Worm (Caenorhabditis elegans): ENCODE results near the gene gss-1.

gss-1 gene

DNA sequence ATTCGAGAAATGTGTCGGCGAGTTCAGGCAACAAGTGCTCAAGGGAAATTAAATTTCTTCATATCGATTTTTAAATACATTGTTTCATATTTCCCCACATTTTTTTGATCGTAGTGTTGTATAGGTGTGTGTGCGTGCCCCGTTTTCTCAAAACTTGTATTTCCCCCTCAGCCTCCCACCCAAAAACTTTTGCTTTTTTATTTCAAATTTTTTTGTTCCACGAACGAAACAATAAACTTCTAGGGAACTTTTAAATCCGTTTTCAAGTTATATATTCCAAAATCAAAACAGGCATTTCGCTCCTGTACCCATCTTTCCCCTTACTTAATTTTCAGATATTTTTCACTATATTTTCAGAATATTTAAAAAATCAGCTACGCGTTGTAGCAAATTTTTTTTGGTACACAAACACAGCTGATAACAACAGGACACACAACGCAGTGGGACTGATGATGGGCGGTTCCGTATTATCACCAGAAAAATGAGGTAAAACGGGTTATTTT lies 1.9 kb upstream of the gss-1 start, which contains the start of the genes M176.4 and M176.16:
Gene M176.4, plus strand, starts transcription at position 301 of the 503 bp plus-strand sequence.
Gene M176.16, plus strand, starts transcription at position 453 of the 503 bp plus-strand sequence.
- TF ChIP-seq pqm-1 (tag; optimal IDR thresholded peaks at IDR 0.05) (peak; percentile 30), madf-5 (GFP tag; IDR thresholded peaks at IDR 0.05) (no peak), hif-1 (tag; optimal IDR thresholded peaks at IDR 0.05) (no peak), daf-16 (GFP tag; optimal IDR thresholded peaks at IDR 0.05) (no peak), daf-16 (tag; optimal IDR thresholded peaks at IDR 0.05) (peak; percentile 40), hmg-1.1 (GFP tag; IDR thresholded peaks at IDR 0.05) (no peak), mes-2 (tag; optimal IDR thresholded peaks at IDR 0.05; ENCODE audit: poor library complexity, severe bottlenecking) (peak; percentile 18), zip-11 (GFP tag; IDR thresholded peaks at IDR 0.05) (no peak), snpc-4 (tag; optimal IDR thresholded peaks at IDR 0.05) (no peak), nhr-42 (GFP tag; IDR thresholded peaks at IDR 0.05) (no peak), nhr-48 (tag; optimal IDR thresholded peaks at IDR 0.05) (no peak), nhr-77 (tag; optimal IDR thresholded peaks at IDR 0.05) (peak; percentile 7)

DNA sequence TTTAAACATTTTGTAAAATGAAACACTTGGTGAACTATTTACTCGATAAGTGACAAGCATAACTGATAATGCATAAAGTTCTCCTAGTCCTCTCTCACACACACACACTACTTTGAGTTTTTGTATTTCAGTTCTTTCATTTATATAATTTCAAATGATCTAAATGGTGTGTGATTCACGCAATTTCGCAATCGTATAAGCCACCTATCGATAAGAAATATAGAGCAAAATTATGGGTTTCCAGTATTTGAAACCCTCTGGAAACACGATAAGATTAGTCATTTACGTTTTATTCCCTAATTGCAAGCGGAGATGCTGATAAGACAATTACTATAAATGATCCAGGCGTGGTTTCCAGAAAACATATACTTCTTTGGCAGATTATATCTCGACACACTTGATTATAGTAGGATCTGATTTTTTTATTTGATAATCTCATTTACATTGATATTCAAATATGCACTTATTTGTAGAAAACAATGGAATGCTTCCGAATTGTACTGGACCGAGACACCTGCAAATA lies 4.1 kb downstream of the gss-1 start, which contains the start of gene arrd-3:
Gene arrd-3, plus strand, starts transcription at position 473 of the 523 bp plus-strand sequence.
- no peak for TF ChIP-seq lin-13 (GFP tag; optimal IDR thresholded peaks at IDR 0.05)
- TF ChIP-seq madf-5 (GFP tag; IDR thresholded peaks at IDR 0.05) = no peak
- TF ChIP-seq F26F4.8 (GFP tag; conservative IDR thresholded peaks at IDR 0.05) = no peak
- TF ChIP-seq Y75B8A.6 (GFP tag; IDR thresholded peaks at IDR 0.05) = no peak
- TF ChIP-seq zag-1 (tag; optimal IDR thresholded peaks at IDR 0.05) = no peak
- TF ChIP-seq dpl-1 (GFP tag; optimal IDR thresholded peaks at IDR 0.05) = no peak
- no peak for TF ChIP-seq T26A8.4 (GFP tag; IDR thresholded peaks at IDR 0.05)
- no peak for TF ChIP-seq arid-1 (GFP tag; conservative IDR thresholded peaks at IDR 0.05)
- no peak for TF ChIP-seq Y105C5A.15 (GFP tag; IDR thresholded peaks at IDR 0.05)
- TF ChIP-seq nhr-102 (tag; optimal IDR thresholded peaks at IDR 0.05) = no peak
- TF ChIP-seq attf-4 (tag; optimal IDR thresholded peaks at IDR 0.05) = no peak
- TF ChIP-seq spr-1 (tag; optimal IDR thresholded peaks at IDR 0.05) = no peak
- no peak for TF ChIP-seq dmd-8 (GFP tag; IDR thresholded peaks at IDR 0.05)
- no peak for TF ChIP-seq madf-9 (GFP tag; conservative IDR thresholded peaks at IDR 0.05)
- peak; percentile 27 for TF ChIP-seq nhr-28 (tag; optimal IDR thresholded peaks at IDR 0.05)
- no peak for TF ChIP-seq egl-27 (tag; optimal IDR thresholded peaks at IDR 0.05)
- peak; percentile 29; the same call in 1 of the 2 replicates for TF ChIP-seq dmd-6 (GFP tag; IDR thresholded peaks at IDR 0.05)
- peak; percentile 23 for TF ChIP-seq hlh-11 (tag; optimal IDR thresholded peaks at IDR 0.05)
- no peak for TF ChIP-seq F49E8.2 (tag; optimal IDR thresholded peaks at IDR 0.05; ENCODE audit: borderline replicate concordance)
- no peak for TF ChIP-seq skn-1 (tag; optimal IDR thresholded peaks at IDR 0.05)
- TF ChIP-seq unc-62 (GFP tag; optimal IDR thresholded peaks at IDR 0.05 in 1 of 2) = peak in 1 of 2 experiments; percentile 58
- TF ChIP-seq unc-62 (tag; optimal IDR thresholded peaks at IDR 0.05) = no peak
- TF ChIP-seq ama-1 (optimal IDR thresholded peaks at IDR 0.05) = no peak
- no peak for TF ChIP-seq mxl-2 (GFP tag; conservative IDR thresholded peaks at IDR 0.05)
- TF ChIP-seq Y5F2A.4 (GFP tag; optimal IDR thresholded peaks at IDR 0.05) = no peak
- no peak for TF ChIP-seq tag-97 (GFP tag; IDR thresholded peaks at IDR 0.05)
- TF ChIP-seq lin-1 (GFP tag; IDR thresholded peaks at IDR 0.05) = no peak
- no peak for TF ChIP-seq hmg-1.1 (GFP tag; IDR thresholded peaks at IDR 0.05)
- TF ChIP-seq nhr-11 (tag; optimal IDR thresholded peaks at IDR 0.05) = no peak
- no peak for TF ChIP-seq ceh-44 (GFP tag; IDR thresholded peaks at IDR 0.05)
- TF ChIP-seq saeg-2 (GFP tag; IDR thresholded peaks at IDR 0.05) = no peak
- no peak for TF ChIP-seq gei-8 (GFP tag; optimal IDR thresholded peaks at IDR 0.05)
- peak; percentile 75 for TF ChIP-seq pqm-1 (tag; optimal IDR thresholded peaks at IDR 0.05)

Measured in whole organism, L4 larva.